Worm (Caenorhabditis elegans) whole organism, young adult: ENCODE data around the gene C05D9.4.

Experiments
- Y56A3A.18 ChIP-seq: fragments of 200-800 bp; sonication (Bioruptor generic); IDR thresholded peaks from 2 replicates; pipeline ENCODE4 v1.3.6; 2022; ENCODE audit warnings: missing genetic modification reagents, missing genetic modification characterization, missing compliant biosample characterization
- atf-7 ChIP-seq: sonication (generic microtip); optimal IDR thresholded peaks from 2 replicates; lab custom pipeline; 2017; ENCODE audit warnings: mild to moderate bottlenecking, missing genetic modification characterization, missing compliant biosample characterization
- chd-7 ChIP-seq: sonication (generic microtip); optimal IDR thresholded peaks from 2 replicates; lab custom pipeline; 2016; ENCODE audit warnings: mild to moderate bottlenecking, missing genetic modification characterization, moderate library complexity, missing compliant biosample characterization
- hrde-1 ChIP-seq: sonication (generic microtip); optimal IDR thresholded peaks from 2 replicates; lab custom pipeline; 2016; ENCODE audit warnings: missing genetic modification characterization, mild to moderate bottlenecking, missing compliant biosample characterization, moderate library complexity, missing genotype, missing genetic modification reagents, borderline replicate concordance
- lin-26 ChIP-seq: fragments of 200-800 bp; sonication (Bioruptor generic); IDR thresholded peaks from 2 replicates; pipeline ENCODE4 v1.3.6; 2022; ENCODE audit warnings: missing genetic modification reagents, missing genetic modification characterization, missing compliant biosample characterization
- snpc-4 ChIP-seq, 5 experiments: fragments of 150-350 bp in 1 of 5; sonication (generic microtip) in 4 of 5; optimal IDR thresholded peaks; 2 replicates each; lab custom pipeline; 2014 to 2018; ENCODE audit warnings: missing genetic modification characterization in 5 of 5, missing biosample characterization in 3 of 5, antibody characterized with exemption in 2 of 5, mild to moderate bottlenecking in 2 of 5, missing compliant biosample characterization in 2 of 5, missing genotype in 2 of 5, moderate library complexity in 2 of 5, missing genetic modification reagents in 1 of 5
- tlf-1 ChIP-seq: fragments of 200-800 bp; sonication (Bioruptor generic); optimal IDR thresholded peaks from 2 replicates; lab custom pipeline; 2018; ENCODE audit warnings: mild to moderate bottlenecking, missing genetic modification characterization, missing compliant biosample characterization
- unc-62 ChIP-seq: fragments of 150-350 bp; optimal IDR thresholded peaks from 2 replicates; lab custom pipeline; 2014; ENCODE audit warnings: missing biosample characterization, missing genetic modification reagents, missing genetic modification characterization

- TF ChIP-seq lin-26 (GFP tag; lab: Robert Waterston, UW) = no peak
- TF ChIP-seq atf-7 (tag; lab: Kevin White, UChicago) = no peak
- TF ChIP-seq Y56A3A.18 (GFP tag; lab: Robert Waterston, UW) = no peak
- TF ChIP-seq chd-7 (tag; lab: Kevin White, UChicago) = no peak
- TF ChIP-seq tlf-1 = no peak
- no peak for TF ChIP-seq unc-62
- TF ChIP-seq hrde-1 (tag; lab: Kevin White, UChicago) = no peak
- TF ChIP-seq snpc-4 (GFP tag; optimal IDR thresholded peaks at IDR 0.05; lab: Kevin White, UChicago) = no peak
- no peak for TF ChIP-seq snpc-4 (tag; optimal IDR thresholded peaks at IDR 0.05; lab: Kevin White, UChicago)
Observed at ce11 chrX:1119305-1119704, 11.4 kb downstream of the C05D9.4 start, which contains the start of gene C05D9.7.
